Fruit fly (Drosophila melanogaster) whole organism, embryonic: ENCODE measurements around the gene raw.

Experiments used
- CG1024 ChIP-seq: fragments of 200-800 bp; sonication (Bioruptor generic); IDR thresholded peaks from 2 replicates; pipeline ENCODE4 v1.3.6; 2022; ENCODE audit warnings: missing biosample characterization, missing genetic modification characterization
- CG10543 ChIP-seq: fragments of 200-800 bp; sonication (Bioruptor generic); optimal IDR thresholded peaks from 3 replicates; lab custom pipeline; 2017; ENCODE audit warnings: missing biosample characterization, mild to moderate bottlenecking, missing genetic modification characterization, moderate library complexity
- CG12104 ChIP-seq: fragments of 200-800 bp; sonication (Bioruptor generic); optimal IDR thresholded peaks from 3 replicates; lab custom pipeline; 2016; ENCODE audit warnings: missing biosample characterization, missing genetic modification characterization
- CG14860 ChIP-seq: fragments of 200-800 bp; sonication (Bioruptor generic); IDR thresholded peaks from 3 replicates; pipeline ENCODE4 v1.3.6; 2022; ENCODE audit warnings: missing biosample characterization, missing genetic modification characterization; ENCODE audit not compliant: partially characterized antibody
- CG17328 ChIP-seq: fragments of 200-800 bp; sonication (Bioruptor generic); IDR thresholded peaks from 2 replicates; pipeline ENCODE4 v1.3.6; 2022; ENCODE audit warnings: missing biosample characterization, missing genetic modification characterization
- CG2202 ChIP-seq: fragments of 200-800 bp; sonication (Bioruptor generic); optimal IDR thresholded peaks from 2 replicates; lab custom pipeline; 2018; ENCODE audit warnings: missing biosample characterization, mild to moderate bottlenecking, missing genetic modification characterization
- CG2712 ChIP-seq: fragments of 200-800 bp; optimal IDR thresholded peaks from 3 replicates; lab custom pipeline; 2019; ENCODE audit warnings: missing biosample characterization, mild to moderate bottlenecking, missing genetic modification characterization, moderate library complexity
- CG30403 ChIP-seq: fragments of 200-800 bp; sonication (Bioruptor generic); optimal IDR thresholded peaks from 3 replicates; lab custom pipeline; 2016; ENCODE audit warnings: missing biosample characterization, missing genetic modification characterization
- CG3281 ChIP-seq: fragments of 200-800 bp; sonication (Bioruptor generic); optimal IDR thresholded peaks from 3 replicates; lab custom pipeline; 2017; ENCODE audit warnings: missing biosample characterization, mild to moderate bottlenecking, missing genetic modification characterization
- CG6689 ChIP-seq: fragments of 200-800 bp; sonication (Bioruptor generic); IDR thresholded peaks from 2 replicates; pipeline ENCODE4 v1.3.6; 2022; ENCODE audit warnings: missing biosample characterization, missing genetic modification characterization
- CG6765 ChIP-seq: fragments of 200-800 bp; sonication (Bioruptor generic); optimal IDR thresholded peaks from 3 replicates; lab custom pipeline; 2017; ENCODE audit warnings: missing biosample characterization, mild to moderate bottlenecking, missing genetic modification characterization
- CG7271 ChIP-seq: fragments of 200-800 bp; sonication (Bioruptor generic); optimal IDR thresholded peaks from 2 replicates; lab custom pipeline; 2018; ENCODE audit warnings: missing biosample characterization, mild to moderate bottlenecking, missing genetic modification characterization, moderate library complexity
- CG8089 ChIP-seq: fragments of 200-800 bp; sonication (Bioruptor generic); optimal IDR thresholded peaks from 3 replicates; lab custom pipeline; 2016; ENCODE audit warnings: missing biosample characterization, missing genetic modification characterization
- CG9215 ChIP-seq: fragments of 200-800 bp; sonication (Bioruptor generic); IDR thresholded peaks from 2 replicates; pipeline ENCODE4 v1.3.6; 2022; ENCODE audit warnings: missing biosample characterization, missing genetic modification characterization
- CG9437 ChIP-seq: fragments of 200-800 bp; sonication (Bioruptor generic); optimal IDR thresholded peaks from 2 replicates; lab custom pipeline; 2018; ENCODE audit warnings: missing biosample characterization, mild to moderate bottlenecking, missing genetic modification characterization
- CG9797 ChIP-seq: fragments of 200-800 bp; sonication (Bioruptor generic); optimal IDR thresholded peaks from 3 replicates; lab custom pipeline; 2018; ENCODE audit warnings: missing biosample characterization, mild to moderate bottlenecking, missing genetic modification characterization
- CkIIα-i1 ChIP-seq: fragments of 200-800 bp; sonication (Bioruptor generic); IDR thresholded peaks from 2 replicates; pipeline ENCODE4 v1.3.6; 2022; ENCODE audit warnings: missing biosample characterization, missing genetic modification characterization
- D19B ChIP-seq: fragments of 200-800 bp; sonication (Bioruptor generic); optimal IDR thresholded peaks from 2 replicates; lab custom pipeline; 2017; ENCODE audit warnings: missing biosample characterization, mild to moderate bottlenecking, missing genetic modification characterization
- Dip2 ChIP-seq: fragments of 200-800 bp; sonication (Bioruptor generic); IDR thresholded peaks from 2 replicates; pipeline ENCODE4 v1.3.6; 2022; ENCODE audit warnings: missing biosample characterization, missing genetic modification characterization
- Doc3 ChIP-seq: fragments of 200-800 bp; sonication (Bioruptor generic); IDR thresholded peaks from 3 replicates; pipeline ENCODE4 v1.3.6; 2022; ENCODE audit warnings: missing biosample characterization, missing genetic modification characterization; ENCODE audit not compliant: partially characterized antibody
- Drgx ChIP-seq: fragments of 200-800 bp; sonication (Bioruptor generic); IDR thresholded peaks from 2 replicates; pipeline ENCODE4 v1.3.6; 2022; ENCODE audit warnings: missing biosample characterization, missing genetic modification characterization
- Fer3 ChIP-seq: fragments of 200-800 bp; sonication (Bioruptor generic); optimal IDR thresholded peaks from 2 replicates; lab custom pipeline; 2018; ENCODE audit warnings: missing biosample characterization, mild to moderate bottlenecking, missing genetic modification characterization, moderate library complexity
- Hey ChIP-seq: fragments of 200-800 bp; sonication (Bioruptor generic); optimal IDR thresholded peaks from 3 replicates; lab custom pipeline; 2018; ENCODE audit warnings: missing biosample characterization, mild to moderate bottlenecking, missing genetic modification characterization
- HmgZ ChIP-seq: fragments of 200-800 bp; sonication (Bioruptor generic); optimal IDR thresholded peaks from 2 replicates; lab custom pipeline; 2018; ENCODE audit warnings: missing biosample characterization, mild to moderate bottlenecking, missing genetic modification characterization
- Hr3 ChIP-seq: fragments of 200-800 bp; sonication (Bioruptor generic); optimal IDR thresholded peaks from 3 replicates; lab custom pipeline; 2016; ENCODE audit warnings: missing biosample characterization, missing genetic modification characterization
- Mad ChIP-seq: fragments of 200-800 bp; sonication (Bioruptor generic); optimal IDR thresholded peaks from 2 replicates; lab custom pipeline; 2016; ENCODE audit warnings: missing biosample characterization, missing genetic modification characterization
- Max ChIP-seq: fragments of 200-800 bp; sonication (Bioruptor generic); optimal IDR thresholded peaks from 2 replicates; lab custom pipeline; 2016; ENCODE audit warnings: missing biosample characterization, mild to moderate bottlenecking, missing genetic modification characterization
- Pdp1 ChIP-seq, 2 experiments: fragments of 200-800 bp; sonication (Bioruptor generic); optimal IDR thresholded peaks; 3 replicates each; lab custom pipeline; 2016; ENCODE audit warnings: missing biosample characterization in 2 of 2, missing genetic modification characterization in 2 of 2, mild to moderate bottlenecking in 1 of 2, moderate library complexity in 1 of 2
- Sox100B ChIP-seq: fragments of 200-800 bp; sonication (Bioruptor generic); optimal IDR thresholded peaks from 3 replicates; lab custom pipeline; 2018; ENCODE audit warnings: missing biosample characterization, mild to moderate bottlenecking, missing genetic modification characterization
- Vsx1 ChIP-seq: fragments of 200-800 bp; sonication (Bioruptor generic); optimal IDR thresholded peaks from 2 replicates; lab custom pipeline; 2017; ENCODE audit warnings: missing biosample characterization, mild to moderate bottlenecking, missing genetic modification characterization, missing genetic modification reagents
- Xbp1 ChIP-seq: fragments of 200-800 bp; sonication (Bioruptor generic); optimal IDR thresholded peaks from 3 replicates; lab custom pipeline; 2016; ENCODE audit warnings: missing biosample characterization, mild to moderate bottlenecking, missing genetic modification characterization
- btn ChIP-seq: fragments of 200-800 bp; sonication (Bioruptor generic); optimal IDR thresholded peaks from 2 replicates; lab custom pipeline; 2016; ENCODE audit warnings: missing biosample characterization, missing genetic modification characterization
- cas ChIP-seq: fragments of 200-800 bp; sonication (Bioruptor generic); IDR thresholded peaks from 2 replicates; pipeline ENCODE4 v1.3.6; 2022; ENCODE audit warnings: missing biosample characterization, missing genetic modification characterization
- en ChIP-seq: fragments of 200-800 bp; sonication (Bioruptor generic); optimal IDR thresholded peaks from 2 replicates; lab custom pipeline; 2016; ENCODE audit warnings: missing biosample characterization, missing genetic modification characterization
- esg ChIP-seq: fragments of 200-800 bp; sonication (Bioruptor generic); conservative IDR thresholded peaks from 2 replicates; pipeline ENCODE4 v1.3.6; 2022; ENCODE audit warnings: missing biosample characterization, missing genetic modification characterization
- hbn ChIP-seq: fragments of 200-800 bp; sonication (Bioruptor generic); IDR thresholded peaks from 2 replicates; pipeline ENCODE4 v1.3.6; 2022; ENCODE audit warnings: missing biosample characterization, missing genetic modification characterization; ENCODE audit not compliant: partially characterized antibody
- ind ChIP-seq: fragments of 200-800 bp; sonication (Bioruptor generic); optimal IDR thresholded peaks from 3 replicates; lab custom pipeline; 2016; ENCODE audit warnings: missing biosample characterization, missing genetic modification characterization
- kay ChIP-seq: fragments of 200-800 bp; sonication (Bioruptor generic); optimal IDR thresholded peaks from 2 replicates; lab custom pipeline; 2016; ENCODE audit warnings: missing biosample characterization, missing genetic modification characterization
- org-1 ChIP-seq: fragments of 200-800 bp; sonication (Bioruptor generic); optimal IDR thresholded peaks from 2 replicates; lab custom pipeline; 2017; ENCODE audit warnings: missing biosample characterization, missing genetic modification characterization
- pb ChIP-seq: fragments of 200-800 bp; sonication (Bioruptor generic); optimal IDR thresholded peaks from 3 replicates; lab custom pipeline; 2016; ENCODE audit warnings: missing biosample characterization, missing genetic modification characterization
- phol ChIP-seq: fragments of 200-800 bp; sonication (Bioruptor generic); optimal IDR thresholded peaks from 3 replicates; lab custom pipeline; 2018; ENCODE audit warnings: missing biosample characterization, mild to moderate bottlenecking, missing genetic modification characterization, moderate library complexity
- pnt ChIP-seq: fragments of 200-800 bp; sonication (Bioruptor generic); optimal IDR thresholded peaks from 3 replicates; lab custom pipeline; 2016; ENCODE audit warnings: missing biosample characterization, missing genetic modification characterization
- row ChIP-seq: fragments of 200-800 bp; sonication (Bioruptor generic); IDR thresholded peaks from 3 replicates; pipeline ENCODE4 v1.3.6; 2022; ENCODE audit warnings: missing biosample characterization, missing genetic modification characterization
- scrt ChIP-seq: fragments of 200-800 bp; sonication (Bioruptor generic); optimal IDR thresholded peaks from 2 replicates; lab custom pipeline; 2018; ENCODE audit warnings: missing biosample characterization, mild to moderate bottlenecking, missing genetic modification characterization, moderate library complexity
- sim ChIP-seq: fragments of 200-800 bp; sonication (Bioruptor generic); IDR thresholded peaks from 2 replicates; pipeline ENCODE4 v1.3.6; 2022; ENCODE audit warnings: missing biosample characterization, missing genetic modification characterization
- ssp ChIP-seq: fragments of 200-800 bp; sonication (Bioruptor generic); IDR thresholded peaks from 2 replicates; pipeline ENCODE4 v1.3.6; 2022; ENCODE audit warnings: missing biosample characterization, missing genetic modification characterization
- tgo ChIP-seq: fragments of 200-800 bp; sonication (Bioruptor generic); IDR thresholded peaks from 3 replicates; pipeline ENCODE4 v1.3.6; 2022; ENCODE audit warnings: missing biosample characterization, missing genetic modification characterization
- ttk ChIP-seq: fragments of 200-800 bp; sonication (Bioruptor generic); IDR thresholded peaks from 2 replicates; pipeline ENCODE4 v2.1.2; 2022; ENCODE audit warnings: missing biosample characterization, missing genetic modification characterization
- usp ChIP-seq: fragments of >200 bp; optimal IDR thresholded peaks from 2 replicates; lab custom pipeline; 2017; ENCODE audit warnings: missing biosample characterization, missing genetic modification characterization
- vnd ChIP-seq: fragments of 200-800 bp; sonication (Bioruptor generic); IDR thresholded peaks from 3 replicates; pipeline ENCODE4 v1.3.6; 2022; ENCODE audit warnings: missing biosample characterization, missing genetic modification characterization; ENCODE audit not compliant: partially characterized antibody
- wdn ChIP-seq: fragments of 200-800 bp; sonication (Bioruptor generic); IDR thresholded peaks from 2 replicates; pipeline ENCODE4 v1.3.6; 2022; ENCODE audit warnings: missing biosample characterization, missing genetic modification characterization
- wor ChIP-seq: fragments of 200-800 bp; sonication (Bioruptor generic); IDR thresholded peaks from 2 replicates; pipeline ENCODE4 v1.3.6; 2022; ENCODE audit warnings: missing biosample characterization, missing genetic modification characterization

Gene raw

dm6 chr2L:8738253-8738665, 2.2 kb downstream of the raw start (continued):
- TF ChIP-seq Sox100B (GFP tag; lab: Kevin White, UChicago) (no peak), CG9797 (GFP tag; lab: Kevin White, UChicago) (no peak), D19B (GFP tag; lab: Kevin White, UChicago) (peak; percentile 72), CkIIα-i1 (GFP tag; lab: Robert Waterston, UW) (no peak), ssp (GFP tag; lab: Robert Waterston, UW) (no peak), ind (GFP tag; lab: Kevin White, UChicago) (peak; percentile 39), CG2202 (tag; lab: Kevin White, UChicago) (no peak), scrt (GFP tag; lab: Kevin White, UChicago) (peak; percentile 54), CG7271 (no peak), CG12104 (no peak), HmgZ (tag; lab: Kevin White, UChicago) (peak; percentile 71), Xbp1 (GFP tag; lab: Kevin White, UChicago) (peak; percentile 34), Vsx1 (GFP tag; lab: Kevin White, UChicago) (no peak), pb (GFP tag; lab: Kevin White, UChicago) (no peak), btn (GFP tag; lab: Kevin White, UChicago) (no peak), Pdp1 (GFP tag; optimal IDR thresholded peaks at IDR 0.05; lab: Kevin White, UChicago) (peak; percentile 14 to 90), vnd (GFP tag; lab: Robert Waterston, UW) (no peak), cas (no peak), CG30403 (GFP tag; lab: Kevin White, UChicago) (peak; percentile 38), CG17328 (GFP tag; lab: Robert Waterston, UW) (peak; percentile 51), ttk (GFP tag; lab: Robert Waterston, UW) (no peak), wor (GFP tag; lab: Robert Waterston, UW) (no peak), CG14860 (GFP tag; lab: Robert Waterston, UW) (no peak), CG2712 (tag; lab: Kevin White, UChicago) (peak; percentile 36), Hr3 (GFP tag; lab: Kevin White, UChicago) (peak; percentile 36), CG6765 (GFP tag; lab: Kevin White, UChicago) (no peak), CG10543 (GFP tag; lab: Kevin White, UChicago) (peak; percentile 56), CG9215 (GFP tag; lab: Robert Waterston, UW) (no peak), org-1 (GFP tag; lab: Kevin White, UChicago) (peak; percentile 28), Dip2 (no peak), Hey (tag; lab: Kevin White, UChicago) (peak; percentile 24), esg (GFP tag; lab: Robert Waterston, UW) (no peak), tgo (GFP tag; lab: Robert Waterston, UW) (no peak), wdn (GFP tag; lab: Robert Waterston, UW) (0 out of 2 replicates have a peak, but pooled peaks have one; percentile 38), kay (no peak), Doc3 (no peak), usp (no peak), en (GFP tag; lab: Kevin White, UChicago) (no peak), sim (no peak), CG3281 (peak; percentile 48), Fer3 (tag; lab: Kevin White, UChicago) (peak; percentile 46), Drgx (GFP tag; lab: Robert Waterston, UW) (0 out of 2 replicates have a peak, but pooled peaks have one; percentile 18), phol (peak; percentile 22), Max (GFP tag; lab: Kevin White, UChicago) (no peak), CG9437 (GFP tag; lab: Kevin White, UChicago) (no peak), CG1024 (GFP tag; lab: Robert Waterston, UW) (no peak), Mad (GFP tag; lab: Kevin White, UChicago) (no peak), CG8089 (GFP tag; lab: Kevin White, UChicago) (no peak), pnt (GFP tag; lab: Kevin White, UChicago) (no peak), row (GFP tag; lab: Robert Waterston, UW) (peak; percentile 93), CG6689 (GFP tag; lab: Robert Waterston, UW) (peak; percentile 61), hbn (no peak)
